Worm (Caenorhabditis elegans): Measurements from ENCODE around the gene Y38H6C.15.

Y38H6C.15 gene

ce11 chrV:20489102-20489501, 47.0 kb downstream of the Y38H6C.15 start, which contains the start of gene srbc-78:
srbc-78 (minus strand) TSS chrV:20489202.
- TF ChIP-seq skn-1 (tag; optimal IDR thresholded peaks at IDR 0.05) (no peak), Y55F3AM.14 (GFP tag; optimal IDR thresholded peaks at IDR 0.05) (no peak), nhr-23 (tag; optimal IDR thresholded peaks at IDR 0.05) (no peak)

- TF ChIP-seq C34F6.9 (tag; optimal IDR thresholded peaks at IDR 0.05) = peak; percentile 4
- TF ChIP-seq nhr-10 (tag; optimal IDR thresholded peaks at IDR 0.05) = no peak
- TF ChIP-seq unc-55 (GFP tag; optimal IDR thresholded peaks at IDR 0.05) = peak; percentile 16
- peak; percentile 57 for TF ChIP-seq F13H6.1 (tag; optimal IDR thresholded peaks at IDR 0.05)
- TF ChIP-seq nhr-129 (tag; optimal IDR thresholded peaks at IDR 0.05) = peak; percentile 51
- peak in 1 of 2 experiments; percentile 33 for TF ChIP-seq lsy-2 (tag; optimal IDR thresholded peaks at IDR 0.05)
- no peak for TF ChIP-seq crh-2 (tag; optimal IDR thresholded peaks at IDR 0.05)
Measured at ce11 chrV:20486549-20486948, 49.6 kb downstream of the Y38H6C.15 start.

- TF ChIP-seq Y55F3AM.14 (GFP tag; optimal IDR thresholded peaks at IDR 0.05) (no peak), elt-1 (tag; optimal IDR thresholded peaks at IDR 0.05) (no peak), lin-11 (tag; optimal IDR thresholded peaks at IDR 0.05) (no peak), dmd-4 (tag; optimal IDR thresholded peaks at IDR 0.05) (no peak), fos-1 (tag; optimal IDR thresholded peaks at IDR 0.05) (no peak), unc-55 (GFP tag; optimal IDR thresholded peaks at IDR 0.05) (no peak), ama-1 (optimal IDR thresholded peaks at IDR 0.05) (no peak), nhr-6 (tag; optimal IDR thresholded peaks at IDR 0.05) (no peak), mab-5 (tag; optimal IDR thresholded peaks at IDR 0.05) (no peak), ZK546.5 (tag; optimal IDR thresholded peaks at IDR 0.05) (no peak), elt-3 (tag; optimal IDR thresholded peaks at IDR 0.05) (no peak), snpc-4 (tag; optimal IDR thresholded peaks at IDR 0.05) (no peak), zag-1 (tag; optimal IDR thresholded peaks at IDR 0.05) (no peak), nhr-237 (tag; optimal IDR thresholded peaks at IDR 0.05) (no peak), gmeb-1 (tag; optimal IDR thresholded peaks at IDR 0.05) (no peak), nhr-11 (tag; optimal IDR thresholded peaks at IDR 0.05) (no peak), R02D3.7 (tag; optimal IDR thresholded peaks at IDR 0.05) (no peak), nhr-23 (tag; optimal IDR thresholded peaks at IDR 0.05) (no peak)
Measured at ce11 chrV:20485285-20485684, 50.8 kb downstream of the Y38H6C.15 start, which contains the start of gene dhcr-7. dhcr-7 (minus strand) TSS chrV:20485385.

Data from whole organism, L2 larva.